Fruit fly (Drosophila melanogaster) whole organism, embryonic: Measurements from ENCODE around the gene fz.

ENCODE experiments used
- CG10209 ChIP-seq: fragments of 200-800 bp; sonication (Bioruptor generic); optimal IDR thresholded peaks from 3 replicates; lab custom pipeline; 2017; ENCODE audit warnings: missing biosample characterization, mild to moderate bottlenecking, missing genetic modification characterization, missing genetic modification reagents
- CG11247 ChIP-seq: fragments of 200-800 bp; sonication (Bioruptor generic); IDR thresholded peaks from 2 replicates; pipeline ENCODE4 v1.3.6; 2022; ENCODE audit warnings: missing biosample characterization, missing genetic modification characterization
- CG11696 ChIP-seq: fragments of 200-800 bp; sonication (Bioruptor generic); IDR thresholded peaks from 2 replicates; pipeline ENCODE4 v1.3.6; 2022; ENCODE audit warnings: missing biosample characterization, missing genetic modification characterization
- CG14050 ChIP-seq: fragments of 200-800 bp; sonication (Bioruptor generic); IDR thresholded peaks from 3 replicates; pipeline ENCODE4 v1.3.6; 2022; ENCODE audit warnings: missing biosample characterization, missing genetic modification characterization
- CG1602 ChIP-seq: fragments of 200-800 bp; sonication (Bioruptor generic); optimal IDR thresholded peaks from 3 replicates; lab custom pipeline; 2016; ENCODE audit warnings: missing biosample characterization, missing genetic modification characterization
- CG17328 ChIP-seq: fragments of 200-800 bp; sonication (Bioruptor generic); IDR thresholded peaks from 2 replicates; pipeline ENCODE4 v1.3.6; 2022; ENCODE audit warnings: missing biosample characterization, missing genetic modification characterization
- CG17912 ChIP-seq: fragments of 200-800 bp; sonication (Bioruptor generic); optimal IDR thresholded peaks from 2 replicates; lab custom pipeline; 2018; ENCODE audit warnings: missing biosample characterization, mild to moderate bottlenecking, missing genetic modification characterization
- CG18262 ChIP-seq: fragments of 200-800 bp; optimal IDR thresholded peaks from 3 replicates; lab custom pipeline; 2019; ENCODE audit warnings: missing biosample characterization, mild to moderate bottlenecking, missing genetic modification characterization, moderate library complexity
- CG2116 ChIP-seq: fragments of 200-800 bp; sonication (Bioruptor generic); optimal IDR thresholded peaks from 3 replicates; lab custom pipeline; 2018; ENCODE audit warnings: missing biosample characterization, mild to moderate bottlenecking, missing genetic modification characterization
- CG3163 ChIP-seq: fragments of 200-800 bp; sonication (Bioruptor generic); optimal IDR thresholded peaks from 3 replicates; lab custom pipeline; 2016; ENCODE audit warnings: missing biosample characterization, missing genetic modification characterization
- CG32772 ChIP-seq: fragments of 200-800 bp; sonication (Bioruptor generic); IDR thresholded peaks from 2 replicates; pipeline ENCODE4 v1.3.6; 2022; ENCODE audit warnings: missing biosample characterization, missing genetic modification characterization
- CG34376 ChIP-seq: fragments of 200-800 bp; sonication (Bioruptor generic); optimal IDR thresholded peaks from 2 replicates; lab custom pipeline; 2018; ENCODE audit warnings: missing biosample characterization, mild to moderate bottlenecking, missing genetic modification characterization
- CG6683 ChIP-seq: fragments of 200-800 bp; sonication (Bioruptor generic); optimal IDR thresholded peaks from 2 replicates; lab custom pipeline; 2017; ENCODE audit warnings: missing biosample characterization, mild to moderate bottlenecking, missing genetic modification characterization, missing genetic modification reagents
- CG9876 ChIP-seq: fragments of 200-800 bp; sonication (Bioruptor generic); optimal IDR thresholded peaks from 2 replicates; lab custom pipeline; 2016; ENCODE audit warnings: missing biosample characterization, missing genetic modification characterization
- CG9932 ChIP-seq: fragments of 200-800 bp; sonication (Bioruptor generic); IDR thresholded peaks from 2 replicates; pipeline ENCODE4 v1.3.6; 2022; ENCODE audit warnings: missing biosample characterization, missing genetic modification characterization
- Dll ChIP-seq: fragments of 200-800 bp; sonication (Bioruptor generic); IDR thresholded peaks from 4 replicates; pipeline ENCODE4 v1.3.6; 2022; ENCODE audit warnings: missing biosample characterization, missing genetic modification characterization; ENCODE audit not compliant: partially characterized antibody
- Dp ChIP-seq: fragments of 200-800 bp; sonication (Bioruptor generic); optimal IDR thresholded peaks from 2 replicates; lab custom pipeline; 2018; ENCODE audit warnings: missing biosample characterization, mild to moderate bottlenecking, missing genetic modification characterization, moderate library complexity
- Dref ChIP-seq: fragments of 200-800 bp; sonication (Bioruptor generic); IDR thresholded peaks from 2 replicates; pipeline ENCODE4 v1.3.6; 2022; ENCODE audit warnings: missing biosample characterization, missing genetic modification characterization
- Gug ChIP-seq: fragments of 200-800 bp; sonication (Bioruptor generic); IDR thresholded peaks from 4 replicates; pipeline ENCODE4 v1.3.6; 2022; ENCODE audit warnings: missing biosample characterization, missing genetic modification characterization
- Hey ChIP-seq: fragments of 200-800 bp; sonication (Bioruptor generic); optimal IDR thresholded peaks from 3 replicates; lab custom pipeline; 2018; ENCODE audit warnings: missing biosample characterization, mild to moderate bottlenecking, missing genetic modification characterization
- Lhr ChIP-seq: fragments of 200-800 bp; sonication (Bioruptor generic); optimal IDR thresholded peaks from 3 replicates; lab custom pipeline; 2017; ENCODE audit warnings: mild to moderate bottlenecking, missing biosample characterization, missing genetic modification reagents, missing genetic modification characterization
- Nf-YA ChIP-seq: fragments of 200-800 bp; sonication (Bioruptor generic); IDR thresholded peaks from 2 replicates; pipeline ENCODE4 v1.3.6; 2022; ENCODE audit warnings: missing biosample characterization, missing genetic modification characterization
- Ptx1 ChIP-seq: fragments of 200-800 bp; sonication (Bioruptor generic); IDR thresholded peaks from 2 replicates; pipeline ENCODE4 v1.3.6; 2022; ENCODE audit warnings: missing biosample characterization, missing genetic modification characterization
- YL-1 ChIP-seq: fragments of 200-800 bp; sonication (Bioruptor generic); optimal IDR thresholded peaks from 3 replicates; lab custom pipeline; 2017; ENCODE audit warnings: missing biosample characterization, mild to moderate bottlenecking, missing genetic modification characterization
- abd-A ChIP-seq: fragments of 200-800 bp; sonication (Bioruptor generic); optimal IDR thresholded peaks from 3 replicates; lab custom pipeline; 2019; ENCODE audit warnings: missing biosample characterization, mild to moderate bottlenecking, missing genetic modification characterization, moderate library complexity
- ara ChIP-seq: fragments of 200-800 bp; sonication (Bioruptor generic); IDR thresholded peaks from 2 replicates; pipeline ENCODE4 v1.3.6; 2022; ENCODE audit warnings: missing biosample characterization, missing genetic modification characterization
- bab2 ChIP-seq: fragments of 200-800 bp; sonication (Bioruptor generic); optimal IDR thresholded peaks from 2 replicates; lab custom pipeline; 2016; ENCODE audit warnings: missing biosample characterization, missing genetic modification characterization
- bigmax ChIP-seq: fragments of 200-800 bp; sonication (Bioruptor generic); optimal IDR thresholded peaks from 2 replicates; lab custom pipeline; 2018; ENCODE audit warnings: missing biosample characterization, mild to moderate bottlenecking, missing genetic modification characterization
- cwo ChIP-seq: fragments of 200-800 bp; sonication (Bioruptor generic); optimal IDR thresholded peaks from 3 replicates; lab custom pipeline; 2017; ENCODE audit warnings: missing biosample characterization, missing genetic modification characterization, mild to moderate bottlenecking, moderate library complexity, missing genetic modification reagents
- dpn ChIP-seq, 2 experiments: fragments of 200-800 bp; sonication (Bioruptor generic); optimal IDR thresholded peaks; 3 replicates each; lab custom pipeline; 2016; ENCODE audit warnings: missing biosample characterization in 2 of 2, missing genetic modification characterization in 2 of 2
- fd3F ChIP-seq: fragments of 200-800 bp; sonication (Bioruptor generic); optimal IDR thresholded peaks from 2 replicates; lab custom pipeline; 2018; ENCODE audit warnings: missing biosample characterization, mild to moderate bottlenecking, missing genetic modification characterization, moderate library complexity
- gem ChIP-seq: fragments of 200-800 bp; sonication (Bioruptor generic); optimal IDR thresholded peaks from 2 replicates; lab custom pipeline; 2019; ENCODE audit warnings: missing biosample characterization, mild to moderate bottlenecking, missing genetic modification characterization, moderate library complexity
- grau ChIP-seq: fragments of 200-800 bp; optimal IDR thresholded peaks from 3 replicates; lab custom pipeline; 2019; ENCODE audit warnings: missing biosample characterization, mild to moderate bottlenecking, missing genetic modification characterization, moderate library complexity
- jumu ChIP-seq: fragments of 200-800 bp; sonication (Bioruptor generic); optimal IDR thresholded peaks from 3 replicates; lab custom pipeline; 2016; ENCODE audit warnings: missing biosample characterization, missing genetic modification characterization
- maf-S ChIP-seq: fragments of 200-800 bp; sonication (Bioruptor generic); optimal IDR thresholded peaks from 2 replicates; lab custom pipeline; 2016; ENCODE audit warnings: missing biosample characterization, missing genetic modification characterization
- mirr ChIP-seq: fragments of 200-800 bp; sonication (Bioruptor generic); optimal IDR thresholded peaks from 3 replicates; lab custom pipeline; 2018; ENCODE audit warnings: missing biosample characterization, mild to moderate bottlenecking, missing genetic modification characterization
- org-1 ChIP-seq: fragments of 200-800 bp; sonication (Bioruptor generic); optimal IDR thresholded peaks from 2 replicates; lab custom pipeline; 2017; ENCODE audit warnings: missing biosample characterization, missing genetic modification characterization
- pan ChIP-seq, 4 experiments: fragments of >200 bp in 3 of 4; fragments of 200-800 bp in 1 of 4; sonication (Bioruptor generic) in 1 of 4; optimal IDR thresholded peaks in 3 of 4; IDR thresholded peaks in 1 of 4; 2 replicates each; pipeline versions ENCODE4 v1.3.6 to Lab custom; 2017 to 2022; ENCODE audit warnings: missing biosample characterization in 2 of 4, missing genetic modification characterization in 2 of 4, mixed read lengths in 1 of 4
- pho ChIP-seq: fragments of 200-800 bp; sonication (Bioruptor generic); optimal IDR thresholded peaks from 2 replicates; lab custom pipeline; 2016; ENCODE audit warnings: missing biosample characterization, missing genetic modification characterization
- prd ChIP-seq, 3 experiments: fragments of >200 bp in 2 of 3; fragments of 200-800 bp in 1 of 3; sonication (Bioruptor generic) in 1 of 3; optimal IDR thresholded peaks in 2 of 3; IDR thresholded peaks in 1 of 3; 2 replicates in 2 of 3; 3 replicates in 1 of 3; pipeline versions ENCODE4 v1.3.6 to Lab custom; 2017 to 2022; ENCODE audit warnings: missing biosample characterization in 1 of 3, missing genetic modification characterization in 1 of 3
- pum ChIP-seq: fragments of 200-800 bp; sonication (Bioruptor generic); optimal IDR thresholded peaks from 2 replicates; lab custom pipeline; 2016; ENCODE audit warnings: missing biosample characterization, missing genetic modification characterization
- rib ChIP-seq: fragments of 200-800 bp; sonication (Bioruptor generic); IDR thresholded peaks from 2 replicates; pipeline ENCODE4 v1.3.6; 2022; ENCODE audit warnings: missing biosample characterization, missing genetic modification characterization
- sisA ChIP-seq: fragments of 200-800 bp; sonication (Bioruptor generic); IDR thresholded peaks from 2 replicates; pipeline ENCODE4 v1.3.6; 2022; ENCODE audit warnings: missing biosample characterization, missing genetic modification characterization
- slou ChIP-seq: fragments of 200-800 bp; sonication (Bioruptor generic); optimal IDR thresholded peaks from 3 replicates; lab custom pipeline; 2016; ENCODE audit warnings: missing biosample characterization, missing genetic modification characterization
- sr ChIP-seq: fragments of 200-800 bp; sonication (Bioruptor generic); IDR thresholded peaks from 3 replicates; pipeline ENCODE4 v1.3.6; 2022; ENCODE audit warnings: missing biosample characterization, missing genetic modification characterization
- stwl ChIP-seq: fragments of 200-800 bp; sonication (Bioruptor generic); optimal IDR thresholded peaks from 3 replicates; lab custom pipeline; 2018; ENCODE audit warnings: missing biosample characterization, mild to moderate bottlenecking, missing genetic modification characterization, moderate library complexity
- tap ChIP-seq: fragments of 200-800 bp; optimal IDR thresholded peaks from 3 replicates; lab custom pipeline; 2019; ENCODE audit warnings: missing biosample characterization, mild to moderate bottlenecking, missing genetic modification characterization, moderate library complexity
- tin ChIP-seq: fragments of 200-800 bp; sonication (Bioruptor generic); optimal IDR thresholded peaks from 3 replicates; lab custom pipeline; 2016; ENCODE audit warnings: missing biosample characterization, missing genetic modification characterization
- tup ChIP-seq: fragments of 200-800 bp; sonication (Bioruptor generic); optimal IDR thresholded peaks from 2 replicates; lab custom pipeline; 2016; ENCODE audit warnings: missing biosample characterization, mild to moderate bottlenecking, missing genetic modification characterization, moderate library complexity
- twi ChIP-seq: fragments of 200-800 bp; optimal IDR thresholded peaks from 2 replicates; lab custom pipeline; 2019; ENCODE audit warnings: missing biosample characterization, mild to moderate bottlenecking, missing genetic modification characterization, moderate library complexity
- usp ChIP-seq: fragments of >200 bp; optimal IDR thresholded peaks from 2 replicates; lab custom pipeline; 2017; ENCODE audit warnings: missing biosample characterization, missing genetic modification characterization

Gene fz

dm6 chr3L:14328437-14328836 lies 54.3 kb downstream of the fz start (continued):
- TF ChIP-seq cwo (GFP tag; lab: Kevin White, UChicago) (peak; percentile 9), mirr (GFP tag; lab: Kevin White, UChicago) (no peak), CG18262 (tag; lab: Kevin White, UChicago) (peak; percentile 54), CG1602 (peak; percentile 48), grau (tag; lab: Kevin White, UChicago) (peak; percentile 64), bab2 (no peak), CG3163 (GFP tag; lab: Kevin White, UChicago) (no peak), abd-A (tag; lab: Kevin White, UChicago) (no peak), ara (GFP tag; lab: Robert Waterston, UW) (no peak), Dll (GFP tag; lab: Robert Waterston, UW) (no peak), Ptx1 (no peak), jumu (GFP tag; lab: Kevin White, UChicago) (no peak), CG11696 (GFP tag; lab: Robert Waterston, UW) (no peak), gem (tag; lab: Kevin White, UChicago) (peak; percentile 67), Dref (GFP tag; lab: Robert Waterston, UW) (no peak), CG9876 (GFP tag; lab: Kevin White, UChicago) (no peak), org-1 (GFP tag; lab: Kevin White, UChicago) (no peak), Hey (tag; lab: Kevin White, UChicago) (no peak), pan (optimal IDR thresholded peaks at IDR 0.05; lab: Kevin White, UChicago) (no peak), pan (GFP tag; optimal IDR thresholded peaks at IDR 0.05 in 1 of 2, IDR thresholded peaks at IDR 0.05 in 1 of 2) (no peak), sr (GFP tag; lab: Robert Waterston, UW) (no peak), CG11247 (GFP tag; lab: Robert Waterston, UW) (no peak), pho (GFP tag; lab: Kevin White, UChicago) (no peak), CG17912 (GFP tag; lab: Kevin White, UChicago) (no peak), Dp (GFP tag; lab: Kevin White, UChicago) (no peak), CG10209 (GFP tag; lab: Kevin White, UChicago) (peak; percentile 22), Lhr (GFP tag; lab: Kevin White, UChicago) (no peak), pum (GFP tag; lab: Kevin White, UChicago) (no peak), rib (GFP tag; lab: Robert Waterston, UW) (no peak), tap (tag; lab: Kevin White, UChicago) (no peak), CG17328 (GFP tag; lab: Robert Waterston, UW) (no peak), CG6683 (GFP tag; lab: Kevin White, UChicago) (no peak), Gug (GFP tag; lab: Robert Waterston, UW) (no peak), prd (optimal IDR thresholded peaks at IDR 0.05; lab: Kevin White, UChicago) (no peak), prd (GFP tag; IDR thresholded peaks at IDR 0.05; lab: Robert Waterston, UW) (0 out of 3 replicates have a peak, but pooled peaks have one; percentile 18), CG14050 (no peak), bigmax (GFP tag; lab: Kevin White, UChicago) (no peak), fd3F (no peak), usp (no peak), dpn (GFP tag; optimal IDR thresholded peaks at IDR 0.05; lab: Kevin White, UChicago) (peak in 1 of 2 experiments; percentile 9), CG2116 (no peak), CG34376 (no peak), maf-S (no peak), CG32772 (GFP tag; lab: Robert Waterston, UW) (0 out of 2 replicates have a peak, but pooled peaks have one; percentile 9), sisA (peak; percentile 28; the same call in 1 of the 2 replicates), Nf-YA (no peak), twi (no peak), tin (GFP tag; lab: Kevin White, UChicago) (peak; percentile 26), YL-1 (GFP tag; lab: Kevin White, UChicago) (no peak), stwl (no peak), slou (GFP tag; lab: Kevin White, UChicago) (no peak), CG9932 (GFP tag; lab: Robert Waterston, UW) (no peak), tup (GFP tag; lab: Kevin White, UChicago) (no peak)
